Comparison of ENCODE assay signal across 3 worm cellular contexts in the genomic region with DNA sequence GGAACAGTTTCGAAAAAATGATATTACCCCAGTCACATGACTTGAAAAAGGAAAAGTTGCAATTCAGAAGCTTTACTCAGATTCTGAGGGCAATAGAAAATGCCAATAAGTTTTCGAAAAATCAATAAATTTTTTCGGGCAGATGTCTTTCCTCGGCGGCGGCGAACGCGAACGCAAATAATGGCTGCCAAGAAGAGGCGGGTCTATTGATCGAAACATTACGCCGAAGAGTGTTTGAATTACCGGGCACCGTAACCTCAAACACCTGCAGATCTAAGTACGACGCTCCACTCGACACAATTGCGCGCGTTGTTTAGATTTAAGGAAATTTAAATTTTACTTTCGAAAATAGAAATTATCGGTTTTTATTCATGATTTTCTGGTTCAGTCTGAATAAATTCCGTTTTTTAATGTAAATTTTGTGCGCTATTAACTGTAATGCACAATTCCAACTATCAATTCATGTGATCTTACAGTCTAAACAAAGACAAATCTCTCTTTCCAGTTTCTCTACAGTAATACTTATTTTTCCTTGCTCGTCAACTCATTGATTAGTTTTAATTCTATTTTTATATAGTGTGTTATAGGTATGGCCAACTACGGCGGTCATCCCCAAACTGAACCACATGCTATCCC.
TF ChIP-seq lines count a peak whose summit lies in the region.

TSS of gene prp-8 (plus strand) at position 586 of the 636 bp plus-strand sequence.

TF ChIP-seq in whole organism, L1 larva, 84 proteins besides CTCF, POLR2A, EP300 and RAD21 (continued from another document and continues in another):
- TF ChIP-seq snpc-4 (tag; optimal IDR thresholded peaks at IDR 0.05; lab: Kevin White, UChicago) (no peak), alr-1 (tag; optimal IDR thresholded peaks at IDR 0.05; lab: Kevin White, UChicago; ENCODE audit: borderline replicate concordance) (no peak), mef-2 (tag; optimal IDR thresholded peaks at IDR 0.05; lab: Kevin White, UChicago) (peak; percentile 74), nhr-237 (tag; optimal IDR thresholded peaks at IDR 0.05; lab: Kevin White, UChicago) (peak; percentile 58), efl-1 (optimal IDR thresholded peaks at IDR 0.05; lab: Kevin White, UChicago) (peak; percentile 85 to 93), efl-1 (GFP tag; optimal IDR thresholded peaks at IDR 0.05 in 1 of 2; lab: Kevin White, UChicago) (peak; percentile 92 to 99), mep-1 (tag; optimal IDR thresholded peaks at IDR 0.05; lab: Kevin White, UChicago) (peak; percentile 96), F16B12.6 (tag; optimal IDR thresholded peaks at IDR 0.05; lab: Kevin White, UChicago) (peak; percentile 70), tlp-1 (tag; optimal IDR thresholded peaks at IDR 0.05; lab: Kevin White, UChicago) (no peak), zag-1 (tag; optimal IDR thresholded peaks at IDR 0.05; lab: Kevin White, UChicago) (no peak), blmp-1 (tag; optimal IDR thresholded peaks at IDR 0.05; lab: Kevin White, UChicago) (peak; percentile 95), snu-23 (GFP tag; optimal IDR thresholded peaks at IDR 0.05; lab: Kevin White, UChicago) (peak; percentile 94), ets-5 (GFP tag; IDR thresholded peaks at IDR 0.05; lab: Robert Waterston, UW) (no peak), sox-4 (tag; optimal IDR thresholded peaks at IDR 0.05; lab: Kevin White, UChicago) (peak; percentile 55), lin-14 (GFP tag; optimal IDR thresholded peaks at IDR 0.05; lab: Kevin White, UChicago) (peak; percentile 93), lir-3 (tag; optimal IDR thresholded peaks at IDR 0.05; lab: Kevin White, UChicago; ENCODE audit: poor library complexity) (peak; percentile 52), unc-98 (GFP tag; IDR thresholded peaks at IDR 0.05; lab: Robert Waterston, UW) (no peak), fos-1 (tag; optimal IDR thresholded peaks at IDR 0.05; lab: Kevin White, UChicago) (peak; percentile 67), egl-27 (tag; optimal IDR thresholded peaks at IDR 0.05; lab: Kevin White, UChicago) (no peak), hlh-4 (tag; optimal IDR thresholded peaks at IDR 0.05; lab: Kevin White, UChicago) (no peak), zip-4 (GFP tag; optimal IDR thresholded peaks at IDR 0.05; lab: Kevin White, UChicago) (peak; percentile 10), nhr-19 (GFP tag; conservative IDR thresholded peaks at IDR 0.05; lab: Robert Waterston, UW) (peak; percentile 87), lsy-2 (tag; optimal IDR thresholded peaks at IDR 0.05; lab: Kevin White, UChicago) (peak; percentile 99), ama-1 (optimal IDR thresholded peaks at IDR 0.05; lab: Kevin White, UChicago) (peak; percentile 51), ztf-11 (tag; optimal IDR thresholded peaks at IDR 0.05; lab: Kevin White, UChicago) (peak in 1 of 2 experiments; percentile 55), hpl-2 (GFP tag; optimal IDR thresholded peaks at IDR 0.05; lab: Kevin White, UChicago) (no peak), unc-130 (tag; optimal IDR thresholded peaks at IDR 0.05; lab: Kevin White, UChicago) (peak; percentile 99), sup-37 (GFP tag; optimal IDR thresholded peaks at IDR 0.05; lab: Kevin White, UChicago) (peak; percentile 66), dpl-1 (GFP tag; optimal IDR thresholded peaks at IDR 0.05; lab: Kevin White, UChicago) (peak; percentile 92 to 95 (median 93)), grh-1 (GFP tag; IDR thresholded peaks at IDR 0.05; lab: Robert Waterston, UW) (peak; percentile 46; the same call in 1 of the 2 replicates), nhr-90 (tag; optimal IDR thresholded peaks at IDR 0.05; lab: Kevin White, UChicago; ENCODE audit: poor library complexity) (peak; percentile 71), nhr-28 (tag; optimal IDR thresholded peaks at IDR 0.05; lab: Kevin White, UChicago) (no peak), aha-1 (tag; optimal IDR thresholded peaks at IDR 0.05; lab: Kevin White, UChicago) (no peak), lin-13 (GFP tag; optimal IDR thresholded peaks at IDR 0.05; lab: Kevin White, UChicago) (peak; percentile 88), nhr-71 (tag; optimal IDR thresholded peaks at IDR 0.05; lab: Kevin White, UChicago) (peak; percentile 92), ceh-88 (GFP tag; IDR thresholded peaks at IDR 0.05; lab: Robert Waterston, UW) (peak; percentile 48; the same call in 1 of the 2 replicates), elt-3 (tag; optimal IDR thresholded peaks at IDR 0.05; lab: Kevin White, UChicago) (peak in 3 of 6 experiments; percentile 67 to 81 (median 75)), fkh-4 (tag; optimal IDR thresholded peaks at IDR 0.05; lab: Kevin White, UChicago; ENCODE audit: borderline replicate concordance) (no peak), lin-15B (tag; optimal IDR thresholded peaks at IDR 0.05; lab: Kevin White, UChicago) (peak; percentile 89)

TF ChIP-seq in whole organism, L3 larva, 47 proteins besides CTCF, POLR2A, EP300 and RAD21 (continued from another document):
- TF ChIP-seq daf-12 (tag; optimal IDR thresholded peaks at IDR 0.05; lab: Kevin White, UChicago) (no peak), ceh-82 (tag; optimal IDR thresholded peaks at IDR 0.05; lab: Kevin White, UChicago) (no peak), nhr-25 (tag; optimal IDR thresholded peaks at IDR 0.05; lab: Kevin White, UChicago) (peak; percentile 94), mml-1 (tag; optimal IDR thresholded peaks at IDR 0.05; lab: Kevin White, UChicago) (no peak), ztf-4 (tag; optimal IDR thresholded peaks at IDR 0.05; lab: Kevin White, UChicago) (no peak), fos-1 (tag; optimal IDR thresholded peaks at IDR 0.05; lab: Kevin White, UChicago) (no peak), unc-62 (GFP tag; optimal IDR thresholded peaks at IDR 0.05; lab: Kevin White, UChicago) (peak; percentile 20), mdl-1 (tag; optimal IDR thresholded peaks at IDR 0.05; lab: Kevin White, UChicago) (no peak), nhr-23 (tag; optimal IDR thresholded peaks at IDR 0.05; lab: Kevin White, UChicago) (peak; percentile 91), R02D3.7 (tag; optimal IDR thresholded peaks at IDR 0.05; lab: Kevin White, UChicago) (peak; percentile 61), ceh-28 (tag; optimal IDR thresholded peaks at IDR 0.05; lab: Kevin White, UChicago) (peak; percentile 89), ama-1 (optimal IDR thresholded peaks at IDR 0.05; lab: Kevin White, UChicago) (peak; percentile 60), elt-3 (tag; optimal IDR thresholded peaks at IDR 0.05; lab: Kevin White, UChicago) (no peak), fkh-2 (tag; optimal IDR thresholded peaks at IDR 0.05; lab: Kevin White, UChicago) (no peak), sea-2 (GFP tag; optimal IDR thresholded peaks at IDR 0.05; lab: Kevin White, UChicago) (no peak), skn-1 (tag; optimal IDR thresholded peaks at IDR 0.05; lab: Kevin White, UChicago) (peak; percentile 86), nhr-12 (tag; optimal IDR thresholded peaks at IDR 0.05; lab: Kevin White, UChicago) (no peak), tbx-2 (tag; optimal IDR thresholded peaks at IDR 0.05; lab: Kevin White, UChicago) (no peak), unc-39 (tag; optimal IDR thresholded peaks at IDR 0.05; lab: Kevin White, UChicago) (no peak), ztf-11 (tag; optimal IDR thresholded peaks at IDR 0.05; lab: Kevin White, UChicago) (no peak), nfya-1 (tag; optimal IDR thresholded peaks at IDR 0.05; lab: Kevin White, UChicago; ENCODE audit: insufficient read depth) (peak; percentile 98), elt-2 (tag; optimal IDR thresholded peaks at IDR 0.05; lab: Kevin White, UChicago) (peak; percentile 71), elt-1 (tag; optimal IDR thresholded peaks at IDR 0.05; lab: Kevin White, UChicago) (peak; percentile 24), hmg-11 (tag; optimal IDR thresholded peaks at IDR 0.05; lab: Kevin White, UChicago) (peak; percentile 85), pqm-1 (tag; optimal IDR thresholded peaks at IDR 0.05; lab: Kevin White, UChicago) (peak; percentile 52), snpc-4 (tag; optimal IDR thresholded peaks at IDR 0.05; lab: Kevin White, UChicago) (no peak), nhr-43 (tag; optimal IDR thresholded peaks at IDR 0.05; lab: Kevin White, UChicago; ENCODE audit: poor library complexity, severe bottlenecking) (peak; percentile 72), ceh-9 (tag; optimal IDR thresholded peaks at IDR 0.05; lab: Kevin White, UChicago) (no peak), egl-5 (tag; optimal IDR thresholded peaks at IDR 0.05; lab: Kevin White, UChicago) (peak; percentile 90)

TF ChIP-seq in whole organism, young adult, 124 proteins besides CTCF, POLR2A, EP300 and RAD21 (continued from another document and continues in another):
- peak in 1 of 3 experiments; percentile 89 for TF ChIP-seq lin-35 (GFP tag; optimal IDR thresholded peaks at IDR 0.05; lab: Kevin White, UChicago)
- peak; percentile 98 for TF ChIP-seq attf-5 (GFP tag; optimal IDR thresholded peaks at IDR 0.05; lab: Kevin White, UChicago)
- peak; percentile 84 for TF ChIP-seq dox-1 (GFP tag; IDR thresholded peaks at IDR 0.05; lab: Robert Waterston, UW)
- peak; percentile 17; the same call in 1 of the 2 replicates for TF ChIP-seq ceh-100 (GFP tag; IDR thresholded peaks at IDR 0.05; lab: Robert Waterston, UW)
- peak; percentile 75 for TF ChIP-seq ZK185.1 (tag; optimal IDR thresholded peaks at IDR 0.05; lab: Kevin White, UChicago; ENCODE audit: poor library complexity, severe bottlenecking)
- TF ChIP-seq hlh-26 (GFP tag; conservative IDR thresholded peaks at IDR 0.05; lab: Robert Waterston, UW) = no peak
- TF ChIP-seq T07F8.4 (tag; optimal IDR thresholded peaks at IDR 0.05; lab: Kevin White, UChicago) = no peak
- peak; percentile 39 for TF ChIP-seq ztf-26 (tag; optimal IDR thresholded peaks at IDR 0.05; lab: Kevin White, UChicago)
- TF ChIP-seq fkh-3 (tag; optimal IDR thresholded peaks at IDR 0.05; lab: Kevin White, UChicago) = no peak
- no peak for TF ChIP-seq Y95B8A.8 (GFP tag; IDR thresholded peaks at IDR 0.05; lab: Robert Waterston, UW)
- no peak for TF ChIP-seq rpc-1 (optimal IDR thresholded peaks at IDR 0.05; lab: Kevin White, UChicago)
- TF ChIP-seq rpc-1 (tag; optimal IDR thresholded peaks at IDR 0.05; lab: Kevin White, UChicago) = no peak
- no peak for TF ChIP-seq bed-2 (GFP tag; IDR thresholded peaks at IDR 0.05; lab: Robert Waterston, UW)
- TF ChIP-seq lag-1 (GFP tag; IDR thresholded peaks at IDR 0.05; lab: Robert Waterston, UW) = no peak
- peak; percentile 44 for TF ChIP-seq tlf-1 (GFP tag; optimal IDR thresholded peaks at IDR 0.05; lab: Kevin White, UChicago)
- peak; percentile 80 for TF ChIP-seq F23B12.7 (tag; optimal IDR thresholded peaks at IDR 0.05; lab: Kevin White, UChicago; ENCODE audit: insufficient read depth)
- no peak for TF ChIP-seq zim-3 (tag; optimal IDR thresholded peaks at IDR 0.05; lab: Kevin White, UChicago)
- no peak for TF ChIP-seq ztf-3 (GFP tag; optimal IDR thresholded peaks at IDR 0.05; lab: Kevin White, UChicago)
- peak; percentile 76 for TF ChIP-seq mcd-1 (GFP tag; IDR thresholded peaks at IDR 0.05; lab: Robert Waterston, UW)
- no peak for TF ChIP-seq madf-3 (GFP tag; IDR thresholded peaks at IDR 0.05; lab: Robert Waterston, UW)
- TF ChIP-seq lsl-1 (GFP tag; optimal IDR thresholded peaks at IDR 0.05; lab: Kevin White, UChicago) = peak; percentile 86
- TF ChIP-seq F33H1.4 (GFP tag; IDR thresholded peaks at IDR 0.05; lab: Robert Waterston, UW) = peak; percentile 57
- 0 out of 2 replicates have a peak, but pooled peaks have one; percentile 5 for TF ChIP-seq ceh-40 (GFP tag; IDR thresholded peaks at IDR 0.05; lab: Robert Waterston, UW)
- TF ChIP-seq F37B4.10 (GFP tag; IDR thresholded peaks at IDR 0.05; lab: Robert Waterston, UW) = no peak
- TF ChIP-seq cebp-1 (GFP tag; IDR thresholded peaks at IDR 0.05; lab: Robert Waterston, UW) = peak; percentile 31; the same call in 1 of the 2 replicates
- TF ChIP-seq cebp-1 (tag; optimal IDR thresholded peaks at IDR 0.05; lab: Kevin White, UChicago) = peak; percentile 67
- TF ChIP-seq nfya-1 (tag; optimal IDR thresholded peaks at IDR 0.05; lab: Kevin White, UChicago; ENCODE audit: borderline replicate concordance, insufficient read depth) = no peak
- TF ChIP-seq mxl-1 (tag; optimal IDR thresholded peaks at IDR 0.05; lab: Kevin White, UChicago) = no peak
- no peak for TF ChIP-seq T26A5.8 (tag; optimal IDR thresholded peaks at IDR 0.05; lab: Kevin White, UChicago)
- no peak for TF ChIP-seq F55B11.4 (tag; optimal IDR thresholded peaks at IDR 0.05; lab: Kevin White, UChicago; ENCODE audit: borderline replicate concordance, insufficient read depth)
- no peak for TF ChIP-seq ets-4 (GFP tag; optimal IDR thresholded peaks at IDR 0.05; lab: Kevin White, UChicago)
- TF ChIP-seq xnd-1 (tag; optimal IDR thresholded peaks at IDR 0.05; lab: Kevin White, UChicago) = no peak
- TF ChIP-seq F52B5.7 (tag; optimal IDR thresholded peaks at IDR 0.05; lab: Kevin White, UChicago) = no peak
- peak; percentile 19 for TF ChIP-seq snpc-4 (GFP tag; optimal IDR thresholded peaks at IDR 0.05; lab: Kevin White, UChicago)
- TF ChIP-seq snpc-4 (tag; optimal IDR thresholded peaks at IDR 0.05; lab: Kevin White, UChicago) = peak in 3 of 4 experiments; percentile 37 to 59 (median 45)
- no peak for TF ChIP-seq let-526 (GFP tag; IDR thresholded peaks at IDR 0.05; lab: Robert Waterston, UW)
- peak; percentile 29; the same call in 1 of the 2 replicates for TF ChIP-seq K11D2.4 (GFP tag; IDR thresholded peaks at IDR 0.05; lab: Robert Waterston, UW)
- TF ChIP-seq K12H6.12 (tag; optimal IDR thresholded peaks at IDR 0.05; lab: Kevin White, UChicago) = peak; percentile 72
- no peak for TF ChIP-seq nhr-179 (tag; optimal IDR thresholded peaks at IDR 0.05; lab: Kevin White, UChicago)
- TF ChIP-seq rcor-1 (GFP tag; IDR thresholded peaks at IDR 0.05; lab: Robert Waterston, UW) = 0 out of 2 replicates have a peak, but pooled peaks have one; percentile 37
- no peak for TF ChIP-seq die-1 (tag; optimal IDR thresholded peaks at IDR 0.05; lab: Kevin White, UChicago)
- no peak for TF ChIP-seq hsf-1 (GFP tag; IDR thresholded peaks at IDR 0.05; lab: Robert Waterston, UW)
- TF ChIP-seq akir-1 (GFP tag; optimal IDR thresholded peaks at IDR 0.05; lab: Kevin White, UChicago) = no peak
- peak; percentile 99 for TF ChIP-seq attf-3 (GFP tag; conservative IDR thresholded peaks at IDR 0.05; lab: Robert Waterston, UW)
- TF ChIP-seq aptf-3 (GFP tag; IDR thresholded peaks at IDR 0.05; lab: Robert Waterston, UW) = no peak
- TF ChIP-seq Y67H2A.10 (GFP tag; conservative IDR thresholded peaks at IDR 0.05; lab: Robert Waterston, UW) = peak; percentile 75; the same call in 1 of the 2 replicates
- no peak for TF ChIP-seq Y79H2A.3 (GFP tag; conservative IDR thresholded peaks at IDR 0.05; lab: Robert Waterston, UW)
- peak; percentile 60 for TF ChIP-seq hmg-1.2 (GFP tag; IDR thresholded peaks at IDR 0.05; lab: Robert Waterston, UW)
- TF ChIP-seq cebp-2 (GFP tag; IDR thresholded peaks at IDR 0.05; lab: Robert Waterston, UW) = no peak
- TF ChIP-seq Y56A3A.18 (GFP tag; IDR thresholded peaks at IDR 0.05; lab: Robert Waterston, UW) = no peak
- TF ChIP-seq attf-6 (GFP tag; IDR thresholded peaks at IDR 0.05; lab: Robert Waterston, UW) = no peak
- peak; percentile 76 for TF ChIP-seq lin-40 (tag; optimal IDR thresholded peaks at IDR 0.05; lab: Kevin White, UChicago)
- no peak for TF ChIP-seq mes-4 (tag; optimal IDR thresholded peaks at IDR 0.05; lab: Kevin White, UChicago)
- TF ChIP-seq sea-2 (GFP tag; IDR thresholded peaks at IDR 0.05; lab: Robert Waterston, UW) = no peak
- peak; percentile 95 for TF ChIP-seq lin-54 (GFP tag; optimal IDR thresholded peaks at IDR 0.05; lab: Kevin White, UChicago)
- no peak for TF ChIP-seq ztf-6 (GFP tag; IDR thresholded peaks at IDR 0.05; lab: Robert Waterston, UW)
- no peak for TF ChIP-seq ceh-79 (tag; optimal IDR thresholded peaks at IDR 0.05; lab: Kevin White, UChicago)
- no peak for TF ChIP-seq egl-18 (GFP tag; IDR thresholded peaks at IDR 0.05; lab: Robert Waterston, UW)
- no peak for TF ChIP-seq bed-1 (GFP tag; IDR thresholded peaks at IDR 0.05; lab: Robert Waterston, UW)
- peak; percentile 43; the same call in 1 of the 2 replicates for TF ChIP-seq pbrm-1 (GFP tag; IDR thresholded peaks at IDR 0.05; lab: Robert Waterston, UW)
- TF ChIP-seq nhr-120 (GFP tag; IDR thresholded peaks at IDR 0.05; lab: Robert Waterston, UW) = no peak
- TF ChIP-seq madf-10 (tag; optimal IDR thresholded peaks at IDR 0.05; lab: Kevin White, UChicago) = peak; percentile 80
- no peak for TF ChIP-seq nfya-2 (GFP tag; IDR thresholded peaks at IDR 0.05; lab: Robert Waterston, UW)
- TF ChIP-seq ztf-22 (GFP tag; optimal IDR thresholded peaks at IDR 0.05; lab: Kevin White, UChicago) = no peak
